Worm (Caenorhabditis elegans) whole organism, L2 larva: ENCODE measurements around the gene rle-1.

Experiments
- C34F6.9 ChIP-seq: fragments of 150-350 bp; optimal IDR thresholded peaks from 2 replicates; lab custom pipeline; 2014; ENCODE audit warnings: missing biosample characterization, missing genetic modification characterization
- F13H6.1 ChIP-seq: sonication (generic microtip); optimal IDR thresholded peaks from 2 replicates; lab custom pipeline; 2016; ENCODE audit warnings: missing genetic modification characterization, missing compliant biosample characterization
- ZK546.5 ChIP-seq: sonication (generic microtip); optimal IDR thresholded peaks from 2 replicates; lab custom pipeline; 2017; ENCODE audit warnings: missing biosample characterization, missing genetic modification characterization
- alr-1 ChIP-seq: fragments of 150-350 bp; optimal IDR thresholded peaks from 2 replicates; lab custom pipeline; 2014; ENCODE audit warnings: missing biosample characterization, missing genetic modification characterization
- ama-1 ChIP-seq: fragments of 150-350 bp; optimal IDR thresholded peaks from 2 replicates; lab custom pipeline; 2018; ENCODE audit warnings: inconsistent platforms
- blmp-1 ChIP-seq: sonication (generic microtip); optimal IDR thresholded peaks from 2 replicates; lab custom pipeline; 2017; ENCODE audit warnings: missing genetic modification characterization, mild to moderate bottlenecking, missing compliant biosample characterization, antibody characterized with exemption, moderate library complexity; ENCODE audit not compliant: insufficient read depth
- ceh-82 ChIP-seq: fragments of 150-350 bp; optimal IDR thresholded peaks from 2 replicates; lab custom pipeline; 2014; ENCODE audit warnings: missing biosample characterization, missing genetic modification characterization
- crh-2 ChIP-seq: sonication (generic microtip); optimal IDR thresholded peaks from 2 replicates; lab custom pipeline; 2017; ENCODE audit warnings: missing biosample characterization, missing genetic modification characterization
- dmd-4 ChIP-seq: sonication (generic microtip); optimal IDR thresholded peaks from 2 replicates; lab custom pipeline; 2017; ENCODE audit warnings: missing biosample characterization, missing genetic modification characterization
- egl-27 ChIP-seq: sonication (generic microtip); optimal IDR thresholded peaks from 3 replicates; lab custom pipeline; 2017; ENCODE audit warnings: missing biosample characterization, missing genetic modification reagents, missing genetic modification characterization
- elt-1 ChIP-seq: fragments of 150-350 bp; optimal IDR thresholded peaks from 2 replicates; lab custom pipeline; 2014; ENCODE audit warnings: missing biosample characterization, missing genetic modification characterization
- elt-3 ChIP-seq: sonication (generic microtip); optimal IDR thresholded peaks from 2 replicates; lab custom pipeline; 2017; ENCODE audit warnings: missing biosample characterization, missing genetic modification characterization
- gmeb-1 ChIP-seq: fragments of 150-350 bp; optimal IDR thresholded peaks from 2 replicates; lab custom pipeline; 2014; ENCODE audit warnings: missing biosample characterization, missing genetic modification characterization
- lin-13 ChIP-seq: fragments of 150-350 bp; optimal IDR thresholded peaks from 2 replicates; lab custom pipeline; 2014; ENCODE audit warnings: missing biosample characterization, missing genetic modification reagents, missing genetic modification characterization
- lsy-2 ChIP-seq, 2 experiments: fragments of 150-350 bp in 1 of 2; sonication (generic microtip) in 1 of 2; optimal IDR thresholded peaks; 2 replicates each; lab custom pipeline; 2014 to 2017; ENCODE audit warnings: missing biosample characterization in 2 of 2, missing genetic modification characterization in 2 of 2
- mbf-1 ChIP-seq: sonication (generic microtip); optimal IDR thresholded peaks from 2 replicates; lab custom pipeline; 2017; ENCODE audit warnings: missing biosample characterization, missing genetic modification characterization
- mdl-1 ChIP-seq, 2 experiments: fragments of 150-350 bp in 1 of 2; sonication (generic microtip) in 1 of 2; optimal IDR thresholded peaks; 2 replicates each; lab custom pipeline; 2017; ENCODE audit warnings: missing biosample characterization in 2 of 2, missing genetic modification characterization in 2 of 2
- nhr-10 ChIP-seq: sonication (generic microtip); optimal IDR thresholded peaks from 2 replicates; lab custom pipeline; 2017; ENCODE audit warnings: missing biosample characterization, missing genetic modification characterization
- nhr-21 ChIP-seq: fragments of 150-350 bp; optimal IDR thresholded peaks from 2 replicates; lab custom pipeline; 2014; ENCODE audit warnings: missing biosample characterization, missing genetic modification characterization
- nhr-23 ChIP-seq: fragments of 150-350 bp; optimal IDR thresholded peaks from 2 replicates; lab custom pipeline; 2014; ENCODE audit warnings: missing biosample characterization, missing genetic modification reagents, missing genetic modification characterization
- nhr-25 ChIP-seq: fragments of 150-350 bp; sonication (generic microtip); optimal IDR thresholded peaks from 3 replicates; lab custom pipeline; 2014; ENCODE audit warnings: missing biosample characterization, missing genetic modification characterization
- nhr-6 ChIP-seq: fragments of 150-350 bp; optimal IDR thresholded peaks from 2 replicates; lab custom pipeline; 2014; ENCODE audit warnings: missing biosample characterization, missing genetic modification characterization
- nhr-77 ChIP-seq: fragments of 150-350 bp; optimal IDR thresholded peaks from 2 replicates; lab custom pipeline; 2014; ENCODE audit warnings: missing biosample characterization, missing genetic modification characterization
- peb-1 ChIP-seq: fragments of 150-350 bp; optimal IDR thresholded peaks from 2 replicates; lab custom pipeline; 2014; ENCODE audit warnings: missing biosample characterization, missing genetic modification characterization
- sem-4 ChIP-seq: fragments of 150-350 bp; optimal IDR thresholded peaks from 2 replicates; lab custom pipeline; 2014; ENCODE audit warnings: missing biosample characterization, missing genetic modification reagents, missing genetic modification characterization
- sma-3 ChIP-seq: sonication (generic microtip); optimal IDR thresholded peaks from 2 replicates; lab custom pipeline; 2016; ENCODE audit warnings: missing genetic modification reagents, missing genetic modification characterization, missing compliant biosample characterization
- sma-9 ChIP-seq, 2 experiments: fragments of 150-350 bp in 1 of 2; sonication (generic microtip) in 1 of 2; optimal IDR thresholded peaks; 2 replicates each; lab custom pipeline; 2014 to 2016; ENCODE audit warnings: missing genetic modification characterization in 2 of 2, mild to moderate bottlenecking in 1 of 2, missing biosample characterization in 1 of 2, missing compliant biosample characterization in 1 of 2, missing genetic modification reagents in 1 of 2, moderate library complexity in 1 of 2
- snpc-4 ChIP-seq: fragments of 150-350 bp; optimal IDR thresholded peaks from 2 replicates; lab custom pipeline; 2014; ENCODE audit warnings: missing biosample characterization, missing genetic modification characterization
- zag-1 ChIP-seq: fragments of 150-350 bp; optimal IDR thresholded peaks from 2 replicates; lab custom pipeline; 2014; ENCODE audit warnings: missing biosample characterization, missing genetic modification characterization
- ztf-1 ChIP-seq: fragments of 200-800 bp; sonication (Bioruptor generic); conservative IDR thresholded peaks from 2 replicates; pipeline ENCODE4 v1.3.6; 2022; ENCODE audit warnings: missing genetic modification characterization, missing compliant biosample characterization
- ztf-11 ChIP-seq: sonication (generic microtip); optimal IDR thresholded peaks from 2 replicates; lab custom pipeline; 2017; ENCODE audit warnings: missing biosample characterization, missing genetic modification characterization
- ztf-4 ChIP-seq: fragments of 150-350 bp; optimal IDR thresholded peaks from 2 replicates; lab custom pipeline; 2014; ENCODE audit warnings: missing biosample characterization, missing genetic modification characterization

The rle-1 gene

DNA sequence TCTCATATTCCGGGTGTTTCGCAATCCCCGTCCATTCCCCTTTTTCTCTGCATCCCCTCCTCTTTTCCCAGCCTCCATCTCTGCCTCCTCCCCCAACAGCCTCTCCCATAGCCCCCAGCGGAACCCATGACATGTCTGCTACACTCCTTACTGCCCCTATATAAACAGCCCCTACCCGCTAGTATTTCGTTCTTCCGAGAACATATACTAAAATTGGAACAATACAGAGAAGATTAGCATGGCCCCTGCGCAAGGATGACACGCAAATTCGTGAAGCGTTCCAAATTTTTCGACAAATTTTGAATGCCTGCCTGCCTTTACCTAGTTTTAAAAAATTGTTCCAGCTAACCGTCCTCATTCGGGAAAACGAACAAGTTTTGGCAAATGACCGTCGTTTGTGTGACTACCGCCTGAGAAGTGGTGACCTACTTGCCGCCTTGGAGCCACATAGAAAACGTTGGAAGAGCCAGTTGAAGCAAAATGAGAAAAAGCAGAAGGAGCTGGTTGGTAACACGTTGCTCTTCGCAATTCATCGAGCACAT lies 53.5 kb downstream of the rle-1 start (continued):
- peak; percentile 93 to 94 for TF ChIP-seq lsy-2 (tag; optimal IDR thresholded peaks at IDR 0.05; lab: Kevin White, UChicago)
- TF ChIP-seq C34F6.9 = peak; percentile 93
- TF ChIP-seq sem-4 (tag; lab: Kevin White, UChicago) = peak; percentile 97
- peak; percentile 93 for TF ChIP-seq nhr-10 (tag; lab: Kevin White, UChicago)
- peak; percentile 59 for TF ChIP-seq dmd-4 (tag; lab: Kevin White, UChicago)
- TF ChIP-seq ztf-4 = peak; percentile 95
- TF ChIP-seq nhr-25 = peak; percentile 94
- peak; percentile 96 for TF ChIP-seq nhr-6 (tag; lab: Kevin White, UChicago)
- TF ChIP-seq gmeb-1 (tag; lab: Kevin White, UChicago) = peak; percentile 93
- peak; percentile 98 for TF ChIP-seq crh-2 (tag; lab: Kevin White, UChicago)
- TF ChIP-seq elt-1 = no peak
- peak; percentile 76 for TF ChIP-seq ztf-11 (tag; lab: Kevin White, UChicago)
- peak; percentile 75 for TF ChIP-seq ama-1 (lab: Kevin White, UChicago)
- no peak for TF ChIP-seq elt-3 (tag; lab: Kevin White, UChicago)
- TF ChIP-seq, all 48 proteins: peak for 40

DNA sequence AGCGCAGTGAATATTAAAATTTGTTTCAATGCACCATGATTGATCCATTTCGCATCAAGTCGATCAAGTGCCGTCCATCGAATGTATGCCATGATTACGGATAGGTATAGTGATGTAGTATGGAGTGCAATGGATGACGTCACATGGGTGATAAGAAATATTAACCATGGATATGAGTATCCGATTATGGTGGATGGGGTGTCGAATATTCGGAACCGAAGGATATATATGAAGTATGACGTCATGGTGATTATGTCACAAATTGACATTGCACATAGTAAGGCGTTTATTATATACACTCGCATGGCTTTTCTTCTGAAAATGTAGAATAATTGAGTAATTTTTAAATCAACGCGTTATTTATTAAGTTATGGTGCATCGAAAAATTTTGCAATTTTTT lies 58.0 kb downstream of the rle-1 start:
- TF ChIP-seq ZK546.5 (tag; lab: Kevin White, UChicago) = no peak
- TF ChIP-seq sma-9 (GFP tag; optimal IDR thresholded peaks at IDR 0.05; lab: Kevin White, UChicago) = no peak
- TF ChIP-seq sma-9 (tag; optimal IDR thresholded peaks at IDR 0.05; lab: Kevin White, UChicago) = no peak
- TF ChIP-seq ztf-1 (GFP tag; lab: Robert Waterston, UW) = no peak
- TF ChIP-seq nhr-77 (tag; lab: Kevin White, UChicago) = no peak
- TF ChIP-seq elt-3 (tag; lab: Kevin White, UChicago) = no peak
- TF ChIP-seq ceh-82 = no peak
- no peak for TF ChIP-seq elt-1
- TF ChIP-seq nhr-23 (tag; lab: Kevin White, UChicago) = no peak
- no peak for TF ChIP-seq lsy-2 (tag; optimal IDR thresholded peaks at IDR 0.05; lab: Kevin White, UChicago)
- TF ChIP-seq alr-1 = no peak
- TF ChIP-seq ztf-4 = no peak
- TF ChIP-seq sem-4 (tag; lab: Kevin White, UChicago) = no peak
- TF ChIP-seq peb-1 (tag; lab: Kevin White, UChicago) = no peak
- TF ChIP-seq nhr-25 = no peak
- TF ChIP-seq lin-13 (GFP tag; lab: Kevin White, UChicago) = no peak
- no peak for TF ChIP-seq zag-1 (tag; lab: Kevin White, UChicago)
- no peak for TF ChIP-seq snpc-4 (tag; lab: Kevin White, UChicago)
- no peak for TF ChIP-seq sma-3 (GFP tag; lab: Kevin White, UChicago)

DNA sequence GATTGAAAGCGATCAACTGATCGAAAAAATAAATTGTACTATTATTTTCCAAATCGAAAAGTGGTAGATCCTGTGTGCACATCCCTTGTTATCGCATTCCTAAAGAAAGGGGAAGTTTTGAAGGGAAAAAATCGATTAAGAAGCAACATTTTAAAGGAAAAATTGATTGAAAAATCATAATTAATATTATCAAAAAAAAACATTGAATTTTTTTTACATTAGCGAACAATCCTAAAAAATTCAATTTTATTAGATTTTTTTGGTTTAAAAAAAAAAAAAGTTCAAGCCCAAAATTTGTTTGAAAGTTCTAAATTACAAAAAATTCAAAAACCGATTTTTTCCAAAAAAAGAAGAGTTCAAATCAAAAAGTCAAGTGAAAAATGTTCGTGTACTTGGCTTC lies 59.1 kb downstream of the rle-1 start, which contains the start of gene dmsr-5:
TSS of gene dmsr-5 (minus strand) at position 101 of the 400 bp plus-strand sequence.
- no peak for TF ChIP-seq C34F6.9
- TF ChIP-seq blmp-1 = no peak
- no peak for TF ChIP-seq mbf-1
- TF ChIP-seq gmeb-1 (tag; lab: Kevin White, UChicago) = no peak
- no peak for TF ChIP-seq nhr-21 (tag; lab: Kevin White, UChicago)
- no peak for TF ChIP-seq ama-1 (lab: Kevin White, UChicago)
- TF ChIP-seq nhr-77 (tag; lab: Kevin White, UChicago) = no peak
- TF ChIP-seq F13H6.1 (tag; lab: Kevin White, UChicago) = no peak
- no peak for TF ChIP-seq mdl-1 (tag; optimal IDR thresholded peaks at IDR 0.05; lab: Kevin White, UChicago)
- no peak for TF ChIP-seq egl-27
